Fruit fly (Drosophila melanogaster) whole organism, embryonic: ENCODE data around the gene Lrr47.
A peak's percentile ranks its signal among the peaks of the same experiment; 100 is the strongest.

ENCODE experiments used
- ATbp ChIP-seq: fragments of 200-800 bp; sonication (Bioruptor generic); optimal IDR thresholded peaks from 2 replicates; lab custom pipeline; 2017; ENCODE audit warnings: missing biosample characterization, mild to moderate bottlenecking, missing genetic modification characterization, missing genetic modification reagents
- Adf1 ChIP-seq: fragments of 200-800 bp; sonication (Bioruptor generic); IDR thresholded peaks from 2 replicates; pipeline ENCODE4 v1.3.6; 2022; ENCODE audit warnings: missing biosample characterization, missing genetic modification characterization
- Awh ChIP-seq: fragments of 200-800 bp; sonication (Bioruptor generic); IDR thresholded peaks from 2 replicates; pipeline ENCODE4, ENCODE4 v1.3.6; 2022; ENCODE audit warnings: missing biosample characterization, missing genetic modification characterization
- CG11398 ChIP-seq: fragments of 200-800 bp; sonication (Bioruptor generic); optimal IDR thresholded peaks from 2 replicates; lab custom pipeline; 2016; ENCODE audit warnings: missing biosample characterization, missing genetic modification characterization
- CG12769 ChIP-seq: fragments of 200-800 bp; sonication (Bioruptor generic); optimal IDR thresholded peaks from 2 replicates; lab custom pipeline; 2019; ENCODE audit warnings: missing biosample characterization, mild to moderate bottlenecking, missing genetic modification characterization, moderate library complexity
- CG13894 ChIP-seq: fragments of 200-800 bp; sonication (Bioruptor generic); optimal IDR thresholded peaks from 3 replicates; lab custom pipeline; 2018; ENCODE audit warnings: missing biosample characterization, mild to moderate bottlenecking, missing genetic modification characterization, moderate library complexity
- CG14014 ChIP-seq: fragments of 200-800 bp; sonication (Bioruptor generic); IDR thresholded peaks from 2 replicates; pipeline ENCODE4 v1.3.6; 2022; ENCODE audit warnings: missing biosample characterization, missing genetic modification characterization
- CG14050 ChIP-seq: fragments of 200-800 bp; sonication (Bioruptor generic); IDR thresholded peaks from 3 replicates; pipeline ENCODE4 v1.3.6; 2022; ENCODE audit warnings: missing biosample characterization, missing genetic modification characterization
- CG15073 ChIP-seq: fragments of 200-800 bp; sonication (Bioruptor generic); optimal IDR thresholded peaks from 2 replicates; lab custom pipeline; 2016; ENCODE audit warnings: missing biosample characterization, missing genetic modification characterization
- CG2120 ChIP-seq: fragments of 200-800 bp; sonication (Bioruptor generic); optimal IDR thresholded peaks from 3 replicates; lab custom pipeline; 2016; ENCODE audit warnings: missing biosample characterization, missing genetic modification characterization
- CG2199 ChIP-seq: fragments of 200-800 bp; sonication (Bioruptor generic); IDR thresholded peaks from 3 replicates; pipeline ENCODE4 v1.3.6; 2022; ENCODE audit warnings: missing biosample characterization, missing genetic modification characterization
- CG3281 ChIP-seq: fragments of 200-800 bp; sonication (Bioruptor generic); optimal IDR thresholded peaks from 3 replicates; lab custom pipeline; 2017; ENCODE audit warnings: missing biosample characterization, mild to moderate bottlenecking, missing genetic modification characterization
- CG7928 ChIP-seq: fragments of 200-800 bp; sonication (Bioruptor generic); optimal IDR thresholded peaks from 2 replicates; lab custom pipeline; 2017; ENCODE audit warnings: missing biosample characterization, mild to moderate bottlenecking, missing genetic modification characterization
- CG8290 ChIP-seq, 3 experiments: fragments of 200-800 bp; sonication (Bioruptor generic); optimal IDR thresholded peaks; 2 replicates each; lab custom pipeline; 2016 to 2019; ENCODE audit warnings: missing biosample characterization in 3 of 3, missing genetic modification characterization in 3 of 3, mild to moderate bottlenecking in 2 of 3, moderate library complexity in 1 of 3
- CG8478 ChIP-seq: fragments of >200 bp; optimal IDR thresholded peaks from 2 replicates; lab custom pipeline; 2018
- Dref ChIP-seq: fragments of 200-800 bp; sonication (Bioruptor generic); IDR thresholded peaks from 2 replicates; pipeline ENCODE4 v1.3.6; 2022; ENCODE audit warnings: missing biosample characterization, missing genetic modification characterization
- H2.0 ChIP-seq: fragments of 200-800 bp; sonication (Bioruptor generic); IDR thresholded peaks from 2 replicates; pipeline ENCODE4 v1.3.6; 2022; ENCODE audit warnings: missing biosample characterization, missing genetic modification characterization
- Med ChIP-seq: fragments of 200-800 bp; sonication (Bioruptor generic); peaks from one replicate; lab custom pipeline; 2016; ENCODE audit warnings: missing biosample characterization, missing genetic modification characterization, mild to moderate bottlenecking, inconsistent platforms, moderate library complexity
- Mes4 ChIP-seq: fragments of 200-800 bp; sonication (Bioruptor generic); optimal IDR thresholded peaks from 2 replicates; lab custom pipeline; 2016; ENCODE audit warnings: missing biosample characterization, missing genetic modification characterization
- Opbp ChIP-seq: fragments of 200-800 bp; sonication (Bioruptor generic); IDR thresholded peaks from 3 replicates; pipeline ENCODE4 v1.3.6; 2022; ENCODE audit warnings: missing biosample characterization, missing genetic modification characterization; ENCODE audit not compliant: partially characterized antibody
- PHDP ChIP-seq: fragments of 200-800 bp; sonication (Bioruptor generic); optimal IDR thresholded peaks from 3 replicates; lab custom pipeline; 2018; ENCODE audit warnings: missing biosample characterization, mild to moderate bottlenecking, missing genetic modification characterization, moderate library complexity
- Pdp1 ChIP-seq, 2 experiments: fragments of 200-800 bp; sonication (Bioruptor generic); optimal IDR thresholded peaks; 3 replicates each; lab custom pipeline; 2016; ENCODE audit warnings: missing biosample characterization in 2 of 2, missing genetic modification characterization in 2 of 2, mild to moderate bottlenecking in 1 of 2, moderate library complexity in 1 of 2
- Scr ChIP-seq: fragments of 200-800 bp; sonication (Bioruptor generic); IDR thresholded peaks from 2 replicates; pipeline ENCODE4 v1.3.6; 2022; ENCODE audit warnings: missing biosample characterization, missing genetic modification characterization; ENCODE audit not compliant: partially characterized antibody
- Side ChIP-seq: fragments of 200-800 bp; sonication (Bioruptor generic); optimal IDR thresholded peaks from 2 replicates; lab custom pipeline; 2016; ENCODE audit warnings: missing biosample characterization, missing genetic modification characterization
- Ssrp ChIP-seq: fragments of 200-800 bp; sonication (Bioruptor generic); optimal IDR thresholded peaks from 2 replicates; lab custom pipeline; 2018; ENCODE audit warnings: missing biosample characterization, mild to moderate bottlenecking, missing genetic modification characterization, moderate library complexity
- abd-A ChIP-seq: fragments of 200-800 bp; sonication (Bioruptor generic); optimal IDR thresholded peaks from 3 replicates; lab custom pipeline; 2019; ENCODE audit warnings: missing biosample characterization, mild to moderate bottlenecking, missing genetic modification characterization, moderate library complexity
- ato ChIP-seq: fragments of 200-800 bp; sonication (Bioruptor generic); IDR thresholded peaks from 2 replicates; pipeline ENCODE4 v1.3.6; 2022; ENCODE audit warnings: missing biosample characterization, missing genetic modification characterization; ENCODE audit not compliant: partially characterized antibody
- chinmo ChIP-seq: fragments of 200-800 bp; sonication (Bioruptor generic); IDR thresholded peaks from 4 replicates; pipeline ENCODE4 v1.3.6; 2022; ENCODE audit warnings: missing biosample characterization, missing genetic modification characterization; ENCODE audit not compliant: partially characterized antibody
- chm ChIP-seq: fragments of 200-800 bp; sonication (Bioruptor generic); IDR thresholded peaks from 2 replicates; pipeline ENCODE4 v1.3.6; 2022; ENCODE audit warnings: missing biosample characterization, missing genetic modification characterization
- crol ChIP-seq: fragments of 200-800 bp; sonication (Bioruptor generic); IDR thresholded peaks from 2 replicates; pipeline ENCODE4 v1.3.6; 2022; ENCODE audit warnings: missing biosample characterization, missing genetic modification characterization
- cwo ChIP-seq: fragments of 200-800 bp; sonication (Bioruptor generic); optimal IDR thresholded peaks from 3 replicates; lab custom pipeline; 2017; ENCODE audit warnings: missing biosample characterization, missing genetic modification characterization, mild to moderate bottlenecking, moderate library complexity, missing genetic modification reagents
- esg ChIP-seq: fragments of 200-800 bp; sonication (Bioruptor generic); conservative IDR thresholded peaks from 2 replicates; pipeline ENCODE4 v1.3.6; 2022; ENCODE audit warnings: missing biosample characterization, missing genetic modification characterization
- eve ChIP-seq, 2 experiments: fragments of >200 bp; optimal IDR thresholded peaks; 2 replicates each; lab custom pipeline; 2017; ENCODE audit warnings: missing biosample characterization in 2 of 2, missing genetic modification characterization in 2 of 2
- exex ChIP-seq: fragments of 200-800 bp; sonication (Bioruptor generic); optimal IDR thresholded peaks from 4 replicates; lab custom pipeline; 2018; ENCODE audit warnings: missing biosample characterization, mild to moderate bottlenecking, missing genetic modification characterization, moderate library complexity
- ftz-f1 ChIP-seq: fragments of 200-800 bp; sonication (Bioruptor generic); optimal IDR thresholded peaks from 2 replicates; lab custom pipeline; 2016; ENCODE audit warnings: missing biosample characterization, missing genetic modification characterization
- fu2 ChIP-seq: fragments of 200-800 bp; sonication (Bioruptor generic); optimal IDR thresholded peaks from 2 replicates; lab custom pipeline; 2016; ENCODE audit warnings: missing biosample characterization, missing genetic modification characterization
- grau ChIP-seq: fragments of 200-800 bp; optimal IDR thresholded peaks from 3 replicates; lab custom pipeline; 2019; ENCODE audit warnings: missing biosample characterization, mild to moderate bottlenecking, missing genetic modification characterization, moderate library complexity
- ham ChIP-seq: fragments of 200-800 bp; sonication (Bioruptor generic); IDR thresholded peaks from 2 replicates; pipeline ENCODE4 v1.3.6; 2022; ENCODE audit warnings: missing biosample characterization, missing genetic modification characterization
- jumu ChIP-seq: fragments of 200-800 bp; sonication (Bioruptor generic); optimal IDR thresholded peaks from 3 replicates; lab custom pipeline; 2016; ENCODE audit warnings: missing biosample characterization, missing genetic modification characterization
- kay ChIP-seq: fragments of 200-800 bp; sonication (Bioruptor generic); optimal IDR thresholded peaks from 2 replicates; lab custom pipeline; 2016; ENCODE audit warnings: missing biosample characterization, missing genetic modification characterization
- nerfin-2 ChIP-seq: fragments of 200-800 bp; sonication (Bioruptor generic); IDR thresholded peaks from 2 replicates; pipeline ENCODE4 v1.3.6; 2022; ENCODE audit warnings: missing biosample characterization, missing genetic modification characterization; ENCODE audit not compliant: partially characterized antibody
- odd ChIP-seq: fragments of 200-800 bp; sonication (Bioruptor generic); optimal IDR thresholded peaks from 2 replicates; lab custom pipeline; 2017; ENCODE audit warnings: missing biosample characterization, mild to moderate bottlenecking, missing genetic modification characterization
- so ChIP-seq: fragments of 200-800 bp; sonication (Bioruptor generic); IDR thresholded peaks from 3 replicates; pipeline ENCODE4 v1.3.6; 2022; ENCODE audit warnings: missing biosample characterization, missing genetic modification characterization
- sr ChIP-seq: fragments of 200-800 bp; sonication (Bioruptor generic); IDR thresholded peaks from 3 replicates; pipeline ENCODE4 v1.3.6; 2022; ENCODE audit warnings: missing biosample characterization, missing genetic modification characterization
- tap ChIP-seq: fragments of 200-800 bp; optimal IDR thresholded peaks from 3 replicates; lab custom pipeline; 2019; ENCODE audit warnings: missing biosample characterization, mild to moderate bottlenecking, missing genetic modification characterization, moderate library complexity
- tgo ChIP-seq: fragments of 200-800 bp; sonication (Bioruptor generic); IDR thresholded peaks from 3 replicates; pipeline ENCODE4 v1.3.6; 2022; ENCODE audit warnings: missing biosample characterization, missing genetic modification characterization
- twi ChIP-seq: fragments of 200-800 bp; optimal IDR thresholded peaks from 2 replicates; lab custom pipeline; 2019; ENCODE audit warnings: missing biosample characterization, mild to moderate bottlenecking, missing genetic modification characterization, moderate library complexity
- unpg ChIP-seq: fragments of 200-800 bp; sonication (Bioruptor generic); optimal IDR thresholded peaks from 3 replicates; lab custom pipeline; 2018; ENCODE audit warnings: missing biosample characterization, mild to moderate bottlenecking, missing genetic modification characterization, moderate library complexity
- zfh1 ChIP-seq: fragments of 200-800 bp; sonication (Bioruptor generic); IDR thresholded peaks from 3 replicates; pipeline ENCODE4 v1.3.6; 2022; ENCODE audit warnings: missing biosample characterization, missing genetic modification characterization

Lrr47 gene

dm6 chr2L:10468978-10469377, 48.2 kb upstream of the Lrr47 start:
- TF ChIP-seq Side (GFP tag; lab: Kevin White, UChicago) (no peak), twi (tag; lab: Kevin White, UChicago) (no peak), ATbp (GFP tag; lab: Kevin White, UChicago) (no peak), crol (GFP tag; lab: Robert Waterston, UW) (peak; percentile 65; the same call in 1 of the 2 replicates), CG12769 (tag; lab: Kevin White, UChicago) (peak; percentile 76), Scr (GFP tag; lab: Robert Waterston, UW) (no peak), zfh1 (GFP tag; lab: Robert Waterston, UW) (0 out of 3 replicates have a peak, but pooled peaks have one; percentile 18), cwo (GFP tag; lab: Kevin White, UChicago) (peak; percentile 96), sr (GFP tag; lab: Robert Waterston, UW) (peak; percentile 98), chinmo (GFP tag; lab: Robert Waterston, UW) (0 out of 4 replicates have a peak, but pooled peaks have one; percentile 36), Opbp (GFP tag; lab: Robert Waterston, UW) (no peak), Med (peak; percentile 39), Pdp1 (GFP tag; optimal IDR thresholded peaks at IDR 0.05; lab: Kevin White, UChicago) (peak in 1 of 2 experiments; percentile 87), tgo (GFP tag; lab: Robert Waterston, UW) (no peak), CG13894 (tag; lab: Kevin White, UChicago) (no peak), Dref (no peak), abd-A (tag; lab: Kevin White, UChicago) (peak; percentile 13), esg (GFP tag; lab: Robert Waterston, UW) (no peak), ftz-f1 (GFP tag; lab: Kevin White, UChicago) (peak; percentile 69), Ssrp (tag; lab: Kevin White, UChicago) (no peak)

- TF ChIP-seq CG14050 (no peak), Adf1 (GFP tag; lab: Robert Waterston, UW) (no peak), CG8290 (GFP tag; optimal IDR thresholded peaks at IDR 0.05; lab: Kevin White, UChicago) (no peak), CG8290 (tag; optimal IDR thresholded peaks at IDR 0.05; lab: Kevin White, UChicago) (peak in 1 of 2 experiments; percentile 3), chm (GFP tag; lab: Robert Waterston, UW) (no peak), sr (GFP tag; lab: Robert Waterston, UW) (0 out of 3 replicates have a peak, but pooled peaks have one; percentile 37), ato (GFP tag; lab: Robert Waterston, UW) (no peak), CG7928 (no peak), CG14014 (GFP tag; lab: Robert Waterston, UW) (peak; percentile 13; the same call in 1 of the 2 replicates), Awh (no peak), Mes4 (GFP tag; lab: Kevin White, UChicago) (no peak), unpg (no peak), CG11398 (GFP tag; lab: Kevin White, UChicago) (no peak), jumu (GFP tag; lab: Kevin White, UChicago) (no peak), exex (tag; lab: Kevin White, UChicago) (no peak), PHDP (tag; lab: Kevin White, UChicago) (no peak), eve (GFP tag; optimal IDR thresholded peaks at IDR 0.05; lab: Kevin White, UChicago) (no peak), nerfin-2 (GFP tag; lab: Robert Waterston, UW) (no peak), CG3281 (GFP tag; lab: Kevin White, UChicago) (no peak), CG2199 (GFP tag; lab: Robert Waterston, UW) (peak; percentile 98), chinmo (GFP tag; lab: Robert Waterston, UW) (0 out of 4 replicates have a peak, but pooled peaks have one; percentile 30), ham (GFP tag; lab: Robert Waterston, UW) (no peak), tap (no peak), fu2 (GFP tag; lab: Kevin White, UChicago) (no peak), Med (peak; percentile 2), grau (tag; lab: Kevin White, UChicago) (no peak), CG2120 (GFP tag; lab: Kevin White, UChicago) (no peak), H2.0 (GFP tag; lab: Robert Waterston, UW) (no peak), odd (GFP tag; lab: Kevin White, UChicago) (no peak), kay (GFP tag; lab: Kevin White, UChicago) (no peak), CG8478 (lab: Kevin White, UChicago) (no peak), CG15073 (GFP tag; lab: Kevin White, UChicago) (no peak), so (GFP tag; lab: Robert Waterston, UW) (0 out of 3 replicates have a peak, but pooled peaks have one; percentile 36)
These were observed 46.9 kb upstream of the Lrr47 start for dm6 chr2L:10470211-10470610.
